Fruit fly (Drosophila melanogaster) ovary, adult (tissue): ENCODE results near the gene Sf3b3.
A peak's percentile ranks its signal among the peaks of the same experiment; 100 is the strongest.

Experiments used
- CG17801 ChIP-seq: fragments of 200-800 bp; optimal IDR thresholded peaks from 2 replicates; lab custom pipeline; 2019; ENCODE audit warnings: missing biosample characterization, mild to moderate bottlenecking, missing genetic modification characterization, moderate library complexity; ENCODE audit not compliant: partially characterized antibody

Gene Sf3b3

dm6 chr3L:843626-844025 is 10.4 kb upstream of the Sf3b3 start, which contains the start of gene Cep290:
Gene Cep290, plus strand, starts transcription at chr3L:843926.
- TF ChIP-seq CG17801 (GFP tag; lab: Kevin White, UChicago) = no peak

dm6 chr3L:841260-841659 is 8.1 kb upstream of the Sf3b3 start, which contains the start of the genes JMJD5 and Gr61a:
Gene JMJD5, minus strand, starts transcription at chr3L:841360.
Gene Gr61a, plus strand, starts transcription at chr3L:841451.
- TF ChIP-seq CG17801 (GFP tag; lab: Kevin White, UChicago) = no peak

DNA sequence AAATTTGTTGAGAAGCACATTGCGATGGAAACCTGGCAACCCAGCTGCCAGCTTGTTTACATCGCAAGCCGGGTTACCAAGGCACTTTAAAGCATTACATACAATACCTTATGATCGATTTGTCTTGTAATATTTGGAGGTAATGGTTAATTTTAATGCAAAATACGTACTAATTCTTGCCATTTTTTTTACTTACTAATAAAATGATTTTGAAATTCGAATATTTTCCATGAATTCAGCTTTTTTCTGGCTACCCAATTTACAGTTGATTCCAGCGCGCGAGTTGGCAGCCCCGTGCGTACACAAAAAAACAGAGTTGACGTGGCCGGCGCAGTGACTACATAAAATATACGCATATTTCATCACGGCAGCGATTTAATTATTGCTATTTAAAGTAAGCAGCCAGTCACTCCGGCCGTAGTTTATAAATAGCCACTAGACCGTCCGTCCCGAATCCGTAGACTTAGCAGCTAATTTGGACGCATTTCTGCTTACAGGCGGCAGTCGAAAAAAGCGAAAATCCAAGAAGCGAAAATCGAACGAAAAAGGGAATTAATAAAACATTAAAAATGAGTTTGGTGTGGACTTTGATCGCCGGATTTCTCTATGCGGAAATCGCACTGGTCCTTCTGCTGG is 4.5 kb upstream of the Sf3b3 start, which contains the start of the genes CG13901 and CG13887:
TSS of gene CG13901 (minus strand) at position 270 of the 636 bp plus-strand sequence.
TSS of gene CG13887 (plus strand) at position 310 of the 636 bp plus-strand sequence.
- TF ChIP-seq CG17801 (GFP tag; lab: Kevin White, UChicago) = peak; percentile 93

DNA sequence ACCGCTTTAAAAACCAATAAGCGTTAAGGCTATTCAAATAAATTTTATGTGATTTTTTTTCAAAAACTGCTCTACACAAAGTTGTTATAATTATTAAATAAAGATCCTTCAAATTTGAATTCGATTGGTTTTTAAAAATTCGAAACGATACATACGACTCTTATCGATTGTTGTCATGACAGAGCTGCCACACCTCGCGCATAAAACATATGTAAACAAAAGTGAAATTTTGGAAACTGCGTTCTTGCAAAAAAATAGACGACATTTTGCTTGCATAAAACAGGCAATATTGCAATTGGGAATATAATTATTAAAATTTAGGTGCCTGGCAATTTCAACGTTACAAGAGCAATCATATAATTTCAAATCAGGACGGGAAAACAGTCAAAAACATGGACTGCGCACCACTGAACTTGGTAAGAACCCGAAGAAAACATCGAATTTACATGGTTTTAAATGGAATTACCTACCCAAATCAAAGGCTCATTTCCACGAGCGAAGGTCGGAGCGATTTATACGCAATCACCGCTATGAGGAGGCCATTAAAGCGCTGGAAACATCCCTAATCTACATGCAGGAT is 2.4 kb upstream of the Sf3b3 start, which contains the start of gene CG42554:
TSS of gene CG42554 (plus strand) at position 229 of the 580 bp plus-strand sequence.
- TF ChIP-seq CG17801 (GFP tag; lab: Kevin White, UChicago) = no peak

DNA sequence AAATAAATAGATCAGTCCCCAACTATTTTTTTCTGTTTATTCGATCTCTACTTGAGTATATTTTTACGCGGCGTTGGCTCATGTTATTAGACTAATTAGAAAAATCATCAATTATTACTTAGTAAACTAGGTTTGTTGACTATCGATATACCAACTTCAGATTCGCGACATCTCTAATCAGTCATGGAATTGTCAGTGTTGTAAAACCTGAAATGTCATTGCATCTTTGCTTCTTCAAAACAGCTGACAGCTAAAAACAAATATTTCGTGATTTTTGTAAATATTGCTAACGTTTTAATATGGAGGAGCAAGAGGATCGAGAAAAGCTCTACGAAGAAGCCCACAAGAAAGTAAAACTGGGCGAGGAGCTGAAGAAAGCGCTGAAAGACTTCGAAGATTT is 693 bp upstream of the Sf3b3 start, which contains the start of gene CG42553:
TSS of gene CG42553 (plus strand) at position 216 of the 400 bp plus-strand sequence.
- no peak for TF ChIP-seq CG17801 (GFP tag; lab: Kevin White, UChicago)

- peak; percentile 71 for TF ChIP-seq CG17801 (GFP tag; lab: Kevin White, UChicago)
Measured at dm6 chr3L:824444-824843, 8.7 kb downstream of the Sf3b3 start.

DNA sequence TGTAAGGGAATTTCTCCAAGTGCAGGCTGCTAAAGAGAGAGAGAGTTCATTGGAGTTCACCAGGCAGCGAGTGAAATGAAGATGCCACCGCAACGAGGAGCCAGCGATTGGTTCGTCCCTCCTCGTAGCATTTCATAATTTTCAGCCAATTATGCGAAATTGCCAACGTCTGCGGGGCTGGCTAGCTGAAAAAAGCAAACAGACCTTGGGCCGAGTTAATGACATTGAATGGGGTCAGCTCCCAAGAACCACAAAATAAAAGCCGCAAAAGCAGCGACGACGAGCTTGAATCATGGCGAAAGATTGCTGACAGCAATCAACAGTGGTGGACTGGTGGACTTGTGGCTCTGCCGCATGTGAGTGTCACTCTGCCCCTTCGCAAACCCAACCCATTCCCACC is 9.6 kb downstream of the Sf3b3 start:
- peak; percentile 8 for TF ChIP-seq CG17801 (GFP tag; lab: Kevin White, UChicago)

DNA sequence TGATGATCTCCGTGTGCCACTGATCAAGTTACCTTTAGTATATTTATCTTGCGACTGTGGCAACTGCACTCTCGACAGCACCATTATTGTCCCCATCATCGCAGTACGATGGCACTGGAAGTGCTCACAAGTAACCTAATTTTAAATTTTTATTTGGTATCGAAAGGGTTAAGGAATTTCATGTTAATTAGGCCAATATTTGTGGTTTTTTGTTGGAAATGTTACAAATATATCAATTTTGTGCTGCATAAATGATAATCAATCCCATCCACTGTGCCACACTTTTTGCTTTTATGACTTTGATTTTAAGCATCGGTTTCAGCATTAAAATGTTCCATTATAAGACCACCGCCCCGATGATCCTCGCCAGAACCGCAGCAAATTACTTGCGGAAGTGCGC is 10.6 kb downstream of the Sf3b3 start:
- no peak for TF ChIP-seq CG17801 (GFP tag; lab: Kevin White, UChicago)

dm6 chr3L:821951-822350 is 11.2 kb downstream of the Sf3b3 start:
- no peak for TF ChIP-seq CG17801 (GFP tag; lab: Kevin White, UChicago)

dm6 chr3L:820975-821598 is 12.1 kb downstream of the Sf3b3 start:
- TF ChIP-seq CG17801 (GFP tag; lab: Kevin White, UChicago) = no peak

DNA sequence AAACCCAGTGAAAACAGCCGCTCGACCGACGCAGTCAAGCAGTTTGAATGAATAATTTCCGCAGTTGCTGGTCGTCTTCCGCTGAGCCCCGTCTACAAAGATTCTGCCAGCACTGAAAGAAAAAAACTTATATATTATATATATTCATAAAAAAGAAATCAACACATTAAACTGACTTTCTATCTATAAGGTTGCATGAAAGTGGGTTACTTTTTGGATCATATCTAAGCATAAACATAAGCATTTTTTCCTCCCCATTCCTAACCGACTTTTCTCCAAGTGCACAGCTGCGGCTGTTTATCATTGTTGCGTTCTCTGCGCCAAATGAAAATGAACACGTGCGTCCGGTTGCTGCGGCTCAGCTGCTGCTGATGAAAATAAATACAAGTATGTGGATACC is 12.9 kb downstream of the Sf3b3 start:
- peak; percentile 64 for TF ChIP-seq CG17801 (GFP tag; lab: Kevin White, UChicago)

DNA sequence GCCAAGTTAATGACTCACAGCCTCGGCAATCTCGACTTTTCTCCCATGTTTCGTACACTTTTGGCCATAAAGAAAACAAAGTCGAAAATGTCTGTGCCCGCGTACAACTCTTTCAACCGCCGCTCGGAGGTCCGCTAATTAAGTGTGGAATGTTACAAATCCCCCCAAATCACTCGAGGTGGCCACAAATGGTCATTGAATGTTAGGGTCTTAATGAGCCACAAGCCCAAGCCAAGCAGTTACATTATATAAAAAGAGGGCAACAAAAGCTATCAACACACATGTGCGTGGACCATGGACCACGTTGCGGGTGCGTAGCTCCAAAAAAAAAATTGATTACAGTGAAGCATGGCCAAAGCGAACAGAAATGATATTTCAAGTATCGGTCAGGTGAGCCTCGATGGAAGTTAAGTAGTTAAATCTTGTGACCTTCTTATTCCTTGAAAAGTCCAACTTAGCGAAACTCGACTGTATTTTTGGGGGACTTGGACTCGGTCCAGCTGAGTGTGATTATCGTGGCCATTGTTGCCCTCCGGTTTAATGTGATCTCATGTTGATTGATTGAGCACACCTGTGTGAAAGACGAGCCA is 13.8 kb downstream of the Sf3b3 start:
- TF ChIP-seq CG17801 (GFP tag; lab: Kevin White, UChicago) = no peak

DNA sequence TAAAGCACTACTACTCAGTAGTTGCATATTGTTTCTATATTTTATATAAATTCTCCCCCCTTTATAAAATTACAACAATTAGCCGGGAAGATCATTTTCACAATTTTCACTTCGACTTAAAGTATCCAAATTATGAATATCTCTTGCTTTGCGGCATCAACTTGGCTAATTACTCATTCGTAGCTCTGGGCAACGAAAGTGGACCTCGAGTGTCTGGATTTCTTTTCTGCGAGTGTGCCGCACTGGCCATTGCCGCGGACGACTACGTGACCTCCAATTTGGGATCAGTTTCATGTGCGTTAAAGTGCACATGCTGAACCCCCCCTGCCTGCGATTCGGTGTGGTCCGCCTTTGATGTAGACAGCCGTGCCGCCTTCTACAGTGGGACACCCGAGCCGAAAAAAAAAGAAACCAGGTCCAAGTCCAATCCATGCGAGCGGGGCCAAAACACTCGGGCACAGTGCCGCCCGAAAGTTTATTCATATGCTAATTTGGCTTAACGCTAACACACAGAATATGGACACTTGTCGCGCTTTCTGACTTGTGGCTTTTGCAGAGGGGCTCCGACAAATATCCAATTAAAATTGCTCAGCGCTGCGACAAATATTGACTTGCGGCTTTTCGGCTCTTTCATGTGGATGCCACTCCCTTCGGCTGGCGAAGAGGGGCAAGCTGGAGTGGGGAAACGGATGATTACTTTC is 14.6 kb downstream of the Sf3b3 start:
- no peak for TF ChIP-seq CG17801 (GFP tag; lab: Kevin White, UChicago)

- TF ChIP-seq CG17801 (GFP tag; lab: Kevin White, UChicago) = no peak
Measured at dm6 chr3L:817708-818107, 15.5 kb downstream of the Sf3b3 start.
